Worm (Caenorhabditis elegans) whole organism, young adult: ENCODE measurements around the gene nlp-66.

Experiments
- F55B11.4 ChIP-seq: sonication (generic microtip); optimal IDR thresholded peaks from 2 replicates; lab custom pipeline; 2016; ENCODE audit warnings: missing compliant biosample characterization, missing genetic modification characterization, borderline replicate concordance; ENCODE audit not compliant: insufficient read depth
- atf-7 ChIP-seq: sonication (generic microtip); optimal IDR thresholded peaks from 2 replicates; lab custom pipeline; 2017; ENCODE audit warnings: mild to moderate bottlenecking, missing genetic modification characterization, missing compliant biosample characterization
- dpl-1 ChIP-seq: fragments of 150-350 bp; optimal IDR thresholded peaks from 2 replicates; lab custom pipeline; 2014; ENCODE audit warnings: missing biosample characterization, missing genetic modification reagents, missing genetic modification characterization
- ekl-4 ChIP-seq: fragments of 200-800 bp; sonication (Bioruptor generic); IDR thresholded peaks from 2 replicates; pipeline ENCODE4 v1.3.6; 2022; ENCODE audit warnings: missing genetic modification reagents, missing genetic modification characterization, missing compliant biosample characterization
- snpc-4 ChIP-seq, 5 experiments: fragments of 150-350 bp in 1 of 5; sonication (generic microtip) in 4 of 5; optimal IDR thresholded peaks; 2 replicates each; lab custom pipeline; 2014 to 2018; ENCODE audit warnings: missing genetic modification characterization in 5 of 5, missing biosample characterization in 3 of 5, antibody characterized with exemption in 2 of 5, mild to moderate bottlenecking in 2 of 5, missing compliant biosample characterization in 2 of 5, missing genotype in 2 of 5, moderate library complexity in 2 of 5, missing genetic modification reagents in 1 of 5
- ztf-22 ChIP-seq: fragments of 200-800 bp; sonication (Bioruptor generic); optimal IDR thresholded peaks from 2 replicates; lab custom pipeline; 2018; ENCODE audit warnings: mild to moderate bottlenecking, missing genetic modification characterization, moderate library complexity, missing compliant biosample characterization

DNA sequence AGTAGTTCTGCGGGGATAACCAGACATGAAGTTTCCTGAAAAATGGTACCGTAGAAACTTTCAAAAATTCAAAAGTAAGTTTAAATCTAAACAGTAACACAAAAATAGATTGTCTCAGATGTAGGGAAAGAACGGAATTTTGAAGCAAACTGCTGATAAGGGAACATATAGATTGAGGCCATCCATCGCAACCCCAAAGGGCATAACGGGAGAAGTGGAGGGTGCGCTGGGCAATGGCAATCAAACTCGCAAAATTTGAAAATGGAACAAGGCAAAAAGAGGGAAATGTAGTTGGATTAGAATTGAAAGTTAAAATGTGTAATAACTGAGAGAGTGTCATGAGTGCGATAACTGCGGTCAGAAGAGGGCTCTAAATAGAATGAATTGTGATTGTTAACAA lies 13.4 kb downstream of the nlp-66 start:
- TF ChIP-seq atf-7 (tag; lab: Kevin White, UChicago) (no peak), ekl-4 (no peak), snpc-4 (GFP tag; optimal IDR thresholded peaks at IDR 0.05; lab: Kevin White, UChicago) (no peak), snpc-4 (tag; optimal IDR thresholded peaks at IDR 0.05; lab: Kevin White, UChicago) (no peak), ztf-22 (GFP tag; lab: Kevin White, UChicago) (no peak), F55B11.4 (tag; lab: Kevin White, UChicago) (no peak), dpl-1 (GFP tag; lab: Kevin White, UChicago) (no peak)
